Fruit fly (Drosophila melanogaster) whole organism: ENCODE data around the gene CG32106.

Experiments
- CG8478 ChIP-seq: fragments of >200 bp; optimal IDR thresholded peaks from 2 replicates; lab custom pipeline; 2018; ENCODE audit warnings: inconsistent platforms
- Dll ChIP-seq: fragments of >200 bp; optimal IDR thresholded peaks from 2 replicates; lab custom pipeline; 2017
- EcR ChIP-seq, 2 experiments: fragments of >200 bp; optimal IDR thresholded peaks; 2 replicates each; lab custom pipeline; 2017; ENCODE audit warnings: missing biosample characterization in 2 of 2, missing genetic modification characterization in 2 of 2, missing genetic modification reagents in 2 of 2
- pan ChIP-seq: fragments of >200 bp; optimal IDR thresholded peaks from 2 replicates; lab custom pipeline; 2017

DNA sequence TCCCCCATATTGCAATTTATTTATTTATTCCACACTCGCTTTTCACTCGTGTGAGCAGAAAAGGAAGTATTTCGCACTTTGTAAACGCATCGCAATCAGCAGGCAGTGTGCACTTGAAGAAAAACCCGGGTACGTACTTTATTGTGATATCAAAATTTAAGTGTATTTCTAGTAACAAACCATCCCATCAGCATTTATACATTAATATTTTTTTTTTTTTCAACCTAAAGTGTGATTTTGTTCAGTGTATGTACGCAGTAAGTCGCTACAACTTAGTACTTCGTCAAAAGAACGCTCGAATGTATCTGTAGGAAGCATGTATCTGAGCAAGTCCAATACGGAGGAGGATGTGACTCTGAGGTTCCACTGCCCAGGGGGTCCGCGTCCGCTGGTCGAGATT is 52.8 kb downstream of the CG32106 start:
- TF ChIP-seq CG8478 (lab: Kevin White, UChicago), result no peak
- no peak for TF ChIP-seq Dll (lab: Kevin White, UChicago)
- no peak for TF ChIP-seq pan (lab: Kevin White, UChicago)
- no peak for TF ChIP-seq EcR (GFP tag; optimal IDR thresholded peaks at IDR 0.05; lab: Kevin White, UChicago)
